Worm (Caenorhabditis elegans): ENCODE results near the gene unc-116.

The unc-116 gene

DNA sequence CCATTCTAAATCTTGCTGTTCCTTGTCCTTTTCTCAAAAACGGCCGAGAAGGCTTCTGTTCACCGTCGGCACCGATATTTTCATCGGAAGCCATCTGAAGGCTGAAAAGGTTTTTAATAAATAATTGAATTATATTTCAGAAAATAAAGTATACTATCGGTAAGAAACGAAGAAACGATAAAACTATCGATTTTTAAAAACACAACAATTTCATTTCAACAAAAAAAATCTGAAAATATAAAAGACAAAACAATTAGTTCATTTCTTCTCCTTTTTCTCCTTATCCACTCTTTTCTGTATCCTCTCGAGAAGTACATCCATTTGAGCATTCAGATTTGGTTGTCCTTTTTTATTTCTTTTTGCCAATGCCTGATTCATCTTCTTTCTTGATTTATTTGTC, 36.5 kb downstream of the unc-116 start, which contains the start of gene sas-4:
Gene sas-4, minus strand, starts transcription at position 101 of the 400 bp plus-strand sequence.
- no peak for TF ChIP-seq sma-9 (GFP tag; optimal IDR thresholded peaks at IDR 0.05)
- TF ChIP-seq sma-9 (tag; optimal IDR thresholded peaks at IDR 0.05): no peak
- TF ChIP-seq nhr-237 (tag; optimal IDR thresholded peaks at IDR 0.05): no peak
- no peak for TF ChIP-seq unc-39 (tag; optimal IDR thresholded peaks at IDR 0.05)
- no peak for TF ChIP-seq ceh-82 (tag; optimal IDR thresholded peaks at IDR 0.05)
- no peak for TF ChIP-seq nhr-21 (tag; optimal IDR thresholded peaks at IDR 0.05)
- no peak for TF ChIP-seq gmeb-1 (tag; optimal IDR thresholded peaks at IDR 0.05)
- TF ChIP-seq mab-5 (tag; optimal IDR thresholded peaks at IDR 0.05): no peak
- TF ChIP-seq ama-1 (optimal IDR thresholded peaks at IDR 0.05): no peak
- no peak for TF ChIP-seq ZK546.5 (tag; optimal IDR thresholded peaks at IDR 0.05)
- TF ChIP-seq sem-4 (tag; optimal IDR thresholded peaks at IDR 0.05): no peak
- TF ChIP-seq elt-3 (tag; optimal IDR thresholded peaks at IDR 0.05): no peak

DNA sequence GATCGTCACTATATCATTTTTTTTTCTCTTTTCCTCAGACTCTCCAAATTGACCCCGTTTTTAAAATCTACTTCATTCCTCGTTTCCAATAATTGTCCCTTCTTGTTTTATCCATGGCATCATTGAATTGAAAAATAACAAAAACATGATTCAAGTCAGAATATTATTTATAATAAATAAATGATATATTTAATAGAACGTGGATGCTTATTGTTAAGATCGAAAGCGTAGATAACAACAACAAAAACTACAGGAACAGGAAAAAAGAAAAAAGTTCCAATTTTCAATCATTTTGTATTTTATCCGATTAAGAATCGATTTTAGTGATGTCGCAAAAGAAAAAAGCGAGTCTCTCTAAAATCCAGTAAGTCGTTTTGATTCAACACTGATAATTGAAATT, 42.6 kb downstream of the unc-116 start, which contains the start of gene F10E9.2:
Gene F10E9.2, plus strand, starts transcription at position 301 of the 400 bp plus-strand sequence.
- TF ChIP-seq skn-1 (tag; optimal IDR thresholded peaks at IDR 0.05) (no peak), ceh-82 (tag; optimal IDR thresholded peaks at IDR 0.05) (no peak), R02D3.7 (tag; optimal IDR thresholded peaks at IDR 0.05) (no peak), blmp-1 (tag; optimal IDR thresholded peaks at IDR 0.05; ENCODE audit: insufficient read depth) (no peak), fos-1 (tag; optimal IDR thresholded peaks at IDR 0.05) (no peak), aly-2 (tag; optimal IDR thresholded peaks at IDR 0.05) (no peak), nhr-129 (tag; optimal IDR thresholded peaks at IDR 0.05) (no peak), nhr-10 (tag; optimal IDR thresholded peaks at IDR 0.05) (no peak), elt-3 (tag; optimal IDR thresholded peaks at IDR 0.05) (no peak), nhr-6 (tag; optimal IDR thresholded peaks at IDR 0.05) (no peak), zag-1 (tag; optimal IDR thresholded peaks at IDR 0.05) (no peak), peb-1 (tag; optimal IDR thresholded peaks at IDR 0.05) (no peak), nhr-12 (tag; optimal IDR thresholded peaks at IDR 0.05) (no peak)

DNA sequence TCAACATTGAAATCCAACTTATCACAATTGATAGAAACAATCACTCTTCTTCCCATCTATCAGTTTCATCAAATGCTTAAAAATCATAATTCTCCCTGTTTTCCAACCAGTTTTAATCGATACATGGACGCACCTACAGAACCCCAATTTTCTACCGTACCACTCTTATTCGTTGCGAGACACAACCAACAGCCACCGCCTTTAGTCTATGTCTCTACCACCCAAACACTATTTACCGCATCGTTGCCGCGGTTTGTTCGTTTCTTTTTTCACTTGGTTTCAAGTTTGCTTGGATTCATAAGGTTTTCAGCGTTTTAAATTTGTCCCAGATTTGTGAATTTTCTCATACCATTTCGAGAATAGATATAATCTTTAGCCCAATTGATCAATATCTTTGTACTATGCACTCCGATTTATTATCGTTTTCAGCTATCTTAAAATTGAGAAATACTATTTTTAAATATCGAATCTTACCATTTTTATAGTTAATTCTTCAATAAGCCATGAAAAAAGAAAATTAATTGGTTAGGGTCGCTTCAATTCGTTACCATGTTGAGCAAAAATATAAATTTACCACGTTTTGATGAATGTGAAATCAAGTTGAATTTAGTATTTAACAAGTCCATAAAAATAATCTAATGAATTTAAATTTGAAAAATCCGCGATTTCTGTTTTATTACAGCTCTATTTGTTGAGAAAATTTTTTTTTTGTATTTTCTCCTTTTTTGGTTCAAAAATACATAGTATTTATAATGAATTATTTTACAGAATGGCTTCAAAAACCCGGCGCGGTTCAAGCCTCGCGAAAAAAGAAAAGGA, 44.5 kb downstream of the unc-116 start, which contains the start of gene F10E9.3:
Gene F10E9.3, plus strand, starts transcription at position 769 of the 819 bp plus-strand sequence.
- TF ChIP-seq elt-3 (tag; optimal IDR thresholded peaks at IDR 0.05): no peak
- TF ChIP-seq ztf-11 (tag; optimal IDR thresholded peaks at IDR 0.05): no peak
- TF ChIP-seq lin-39 (tag; optimal IDR thresholded peaks at IDR 0.05): no peak
- TF ChIP-seq nhr-12 (tag; optimal IDR thresholded peaks at IDR 0.05): no peak
- TF ChIP-seq ztf-1 (GFP tag; conservative IDR thresholded peaks at IDR 0.05): no peak
- TF ChIP-seq mdl-1 (tag; optimal IDR thresholded peaks at IDR 0.05): no peak
- TF ChIP-seq nhr-6 (tag; optimal IDR thresholded peaks at IDR 0.05): no peak
- TF ChIP-seq aly-2 (tag; optimal IDR thresholded peaks at IDR 0.05): no peak
- peak; percentile 11 for TF ChIP-seq C34F6.9 (tag; optimal IDR thresholded peaks at IDR 0.05)
- TF ChIP-seq lin-13 (GFP tag; optimal IDR thresholded peaks at IDR 0.05): no peak
- TF ChIP-seq nhr-129 (tag; optimal IDR thresholded peaks at IDR 0.05): peak; percentile 34
- TF ChIP-seq lsy-2 (tag; optimal IDR thresholded peaks at IDR 0.05): peak; percentile 19 to 96
- TF ChIP-seq unc-55 (GFP tag; optimal IDR thresholded peaks at IDR 0.05): peak; percentile 43

DNA sequence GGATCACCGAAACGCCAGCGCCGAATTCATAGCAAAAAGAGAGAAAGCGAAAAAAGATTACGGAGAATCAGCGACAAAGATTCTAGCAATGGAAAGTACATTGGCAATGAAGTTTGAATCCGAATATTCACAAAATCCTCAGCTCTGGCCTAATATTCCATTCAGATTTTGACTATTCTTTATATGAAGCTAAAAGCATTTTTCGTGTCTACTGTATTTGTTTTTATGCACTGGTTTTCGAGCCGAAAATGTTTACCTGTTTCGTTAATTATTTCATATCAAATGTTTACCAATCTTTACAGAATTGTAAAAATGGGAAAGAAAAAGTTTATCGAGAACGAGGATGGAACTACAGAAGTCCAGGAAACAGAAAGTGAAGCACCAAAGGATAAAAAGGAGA, 46.7 kb downstream of the unc-116 start, which contains the start of gene F10E9.4:
Gene F10E9.4, plus strand, starts transcription at position 301 of the 400 bp plus-strand sequence.
- TF ChIP-seq blmp-1 (tag; optimal IDR thresholded peaks at IDR 0.05; ENCODE audit: insufficient read depth): no peak
- no peak for TF ChIP-seq R02D3.7 (tag; optimal IDR thresholded peaks at IDR 0.05)
- no peak for TF ChIP-seq Y55F3AM.14 (GFP tag; optimal IDR thresholded peaks at IDR 0.05)
- no peak for TF ChIP-seq lin-39 (tag; optimal IDR thresholded peaks at IDR 0.05)
- TF ChIP-seq gmeb-1 (tag; optimal IDR thresholded peaks at IDR 0.05): no peak
- no peak for TF ChIP-seq elt-1 (tag; optimal IDR thresholded peaks at IDR 0.05)
- no peak for TF ChIP-seq dmd-4 (tag; optimal IDR thresholded peaks at IDR 0.05)
- TF ChIP-seq zag-1 (tag; optimal IDR thresholded peaks at IDR 0.05): no peak

DNA sequence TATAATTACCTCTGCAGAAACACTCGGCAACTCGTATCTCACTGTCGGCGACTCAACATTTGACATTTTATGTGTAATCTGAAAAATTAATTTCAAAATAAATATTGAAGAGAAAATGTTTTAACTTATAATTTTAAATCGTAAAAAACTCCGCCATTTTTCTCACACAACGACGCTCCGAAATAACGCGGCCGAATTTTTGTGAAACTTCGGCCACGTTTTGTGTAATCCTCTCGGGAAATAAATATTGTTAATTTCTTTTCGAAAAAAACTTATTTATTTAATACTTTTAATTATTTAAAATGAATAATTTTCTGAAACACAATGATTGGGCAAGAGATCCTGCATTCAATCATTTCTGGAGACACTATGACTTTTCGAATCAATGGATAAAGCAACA, 47.6 kb downstream of the unc-116 start, which contains the start of the genes F10E9.7 and F10E9.5:
Gene F10E9.7, minus strand, starts transcription at position 86 of the 400 bp plus-strand sequence.
Gene F10E9.5, plus strand, starts transcription at position 237 of the 400 bp plus-strand sequence.
- TF ChIP-seq nhr-77 (tag; optimal IDR thresholded peaks at IDR 0.05) (peak; percentile 43), elt-3 (tag; optimal IDR thresholded peaks at IDR 0.05) (no peak), ztf-4 (tag; optimal IDR thresholded peaks at IDR 0.05) (peak; percentile 67), dmd-4 (tag; optimal IDR thresholded peaks at IDR 0.05) (no peak), ceh-16 (tag; optimal IDR thresholded peaks at IDR 0.05) (no peak), nhr-237 (tag; optimal IDR thresholded peaks at IDR 0.05) (no peak), peb-1 (tag; optimal IDR thresholded peaks at IDR 0.05) (no peak), lin-13 (GFP tag; optimal IDR thresholded peaks at IDR 0.05) (peak; percentile 84), snpc-4 (tag; optimal IDR thresholded peaks at IDR 0.05) (peak; percentile 77), fos-1 (tag; optimal IDR thresholded peaks at IDR 0.05) (peak; percentile 84), ceh-82 (tag; optimal IDR thresholded peaks at IDR 0.05) (no peak), C34F6.9 (tag; optimal IDR thresholded peaks at IDR 0.05) (peak; percentile 94), unc-55 (GFP tag; optimal IDR thresholded peaks at IDR 0.05) (peak; percentile 92), mbf-1 (tag; optimal IDR thresholded peaks at IDR 0.05) (no peak), nhr-6 (tag; optimal IDR thresholded peaks at IDR 0.05) (peak; percentile 77), mdl-1 (tag; optimal IDR thresholded peaks at IDR 0.05) (no peak), nhr-11 (tag; optimal IDR thresholded peaks at IDR 0.05) (no peak), mab-5 (tag; optimal IDR thresholded peaks at IDR 0.05) (peak; percentile 27), nhr-23 (tag; optimal IDR thresholded peaks at IDR 0.05) (no peak), ztf-11 (tag; optimal IDR thresholded peaks at IDR 0.05) (no peak), skn-1 (tag; optimal IDR thresholded peaks at IDR 0.05) (peak; percentile 36), nhr-12 (tag; optimal IDR thresholded peaks at IDR 0.05) (no peak), unc-62 (GFP tag; optimal IDR thresholded peaks at IDR 0.05) (no peak), sem-4 (tag; optimal IDR thresholded peaks at IDR 0.05) (peak; percentile 95), ztf-1 (GFP tag; conservative IDR thresholded peaks at IDR 0.05) (no peak)

All from whole organism, L2 larva.